Fruit fly (Drosophila melanogaster) whole organism, wandering third instar larva: ENCODE data around the gene CG32639.

Experiments used
- Abd-B ChIP-seq: fragments of >200 bp; optimal IDR thresholded peaks from 2 replicates; lab custom pipeline; 2017; ENCODE audit warnings: missing biosample characterization, missing genetic modification characterization
- Dfd ChIP-seq: fragments of >200 bp; optimal IDR thresholded peaks from 2 replicates; lab custom pipeline; 2017; ENCODE audit warnings: missing biosample characterization, missing genetic modification characterization
- OdsH ChIP-seq: fragments of 200-800 bp; sonication (Bioruptor generic); optimal IDR thresholded peaks from 2 replicates; lab custom pipeline; 2016; ENCODE audit warnings: missing biosample characterization, mild to moderate bottlenecking, missing genetic modification characterization
- dl ChIP-seq, 2 experiments: fragments of 175-275, 200-275 bp in 1 of 2; fragments of 200-275 bp in 1 of 2; sonication (Bioruptor generic); optimal IDR thresholded peaks; lab custom pipeline; 2018; ENCODE audit warnings: mild to moderate bottlenecking in 2 of 2, missing biosample characterization in 2 of 2, missing genetic modification characterization in 2 of 2, moderate library complexity in 2 of 2; ENCODE audit not compliant: partially characterized antibody in 2 of 2, insufficient read depth in 1 of 2
- pan ChIP-seq: fragments of >200 bp; optimal IDR thresholded peaks from 2 replicates; lab custom pipeline; 2017

- TF ChIP-seq Abd-B (GFP tag; lab: Kevin White, UChicago) (no peak), dl (GFP tag; optimal IDR thresholded peaks at IDR 0.05; lab: Kevin White, UChicago; ENCODE audit: insufficient read depth in 1 of 2, partially characterized antibody in 2 of 2) (no peak), pan (lab: Kevin White, UChicago) (no peak), Dfd (GFP tag; lab: Kevin White, UChicago) (no peak), OdsH (GFP tag; lab: Kevin White, UChicago) (no peak)
Observed at dm6 chrX:13285001-13285748, 48.8 kb upstream of the CG32639 start, which contains the start of the genes HDAC4 and CG15743.
